Worm (Caenorhabditis elegans): Measurements from ENCODE around the gene T08G5.1.

DNA sequence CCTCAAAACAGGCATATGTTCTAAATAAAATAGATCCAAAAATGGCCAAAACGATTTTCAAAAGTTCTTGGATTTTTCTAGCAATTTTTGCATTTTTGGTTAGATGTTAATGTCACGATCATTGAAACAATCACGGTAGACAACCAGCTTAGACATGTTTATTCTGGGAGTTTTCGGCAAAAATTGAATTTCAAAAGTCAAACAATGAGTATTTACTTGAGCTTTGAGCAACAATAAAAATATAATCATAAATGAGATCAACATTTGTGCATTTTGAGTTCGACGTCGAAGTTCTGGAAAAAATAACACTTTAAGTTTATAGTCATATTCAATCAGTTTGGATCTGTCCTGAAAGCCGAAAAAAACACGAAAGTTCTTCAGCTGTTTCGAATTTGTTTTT lies 7.6 kb downstream of the T08G5.1 start, which contains the start of gene T08G5.2:
- TF ChIP-seq C06A6.2 (GFP tag; conservative IDR thresholded peaks at IDR 0.05): no peak
- no peak for TF ChIP-seq attf-5 (GFP tag; optimal IDR thresholded peaks at IDR 0.05)
- no peak for TF ChIP-seq tbp1 (GFP tag; optimal IDR thresholded peaks at IDR 0.05)
- TF ChIP-seq nhr-90 (tag; optimal IDR thresholded peaks at IDR 0.05): no peak
